Fruit fly (Drosophila melanogaster) whole organism, prepupa: Measurements from ENCODE around the gene CG1116.

Source experiments
- Blimp-1 ChIP-seq: fragments of 200-800 bp; sonication (Bioruptor generic); optimal IDR thresholded peaks from 3 replicates; lab custom pipeline; 2017; ENCODE audit warnings: missing biosample characterization, missing genetic modification characterization, mild to moderate bottlenecking, moderate library complexity, missing genetic modification reagents
- CG11294 ChIP-seq: fragments of 200-800 bp; sonication (Bioruptor generic); IDR thresholded peaks from 2 replicates; pipeline ENCODE4 v1.3.6; 2022; ENCODE audit warnings: missing biosample characterization, missing genetic modification characterization
- CG11902 ChIP-seq: fragments of 200-800 bp; sonication (Bioruptor generic); optimal IDR thresholded peaks from 3 replicates; lab custom pipeline; 2016; ENCODE audit warnings: missing biosample characterization, missing genetic modification characterization
- CG15336 ChIP-seq: fragments of 200-800 bp; sonication (Bioruptor generic); IDR thresholded peaks from 2 replicates; pipeline ENCODE4 v1.3.6; 2022; ENCODE audit warnings: missing biosample characterization, missing genetic modification characterization
- CG1621 ChIP-seq: fragments of 200-800 bp; sonication (Bioruptor generic); optimal IDR thresholded peaks from 3 replicates; lab custom pipeline; 2018; ENCODE audit warnings: missing biosample characterization, mild to moderate bottlenecking, missing genetic modification characterization
- CG32006 ChIP-seq: fragments of 200-800 bp; sonication (Bioruptor generic); optimal IDR thresholded peaks from 3 replicates; lab custom pipeline; 2017; ENCODE audit warnings: missing biosample characterization, mild to moderate bottlenecking, missing genetic modification characterization
- CG6163 ChIP-seq: fragments of 200-800 bp; sonication (Bioruptor generic); IDR thresholded peaks from 3 replicates; pipeline ENCODE4 v1.3.6; 2022; ENCODE audit warnings: missing biosample characterization, missing genetic modification characterization
- CG6276 ChIP-seq: fragments of 200-800 bp; sonication (Bioruptor generic); optimal IDR thresholded peaks from 2 replicates; lab custom pipeline; 2017; ENCODE audit warnings: missing biosample characterization, mild to moderate bottlenecking, missing genetic modification characterization
- CG6792 ChIP-seq: fragments of 200-800 bp; sonication (Bioruptor generic); optimal IDR thresholded peaks from 3 replicates; lab custom pipeline; 2016; ENCODE audit warnings: missing biosample characterization, missing genetic modification characterization
- CG6808 ChIP-seq: fragments of 200-800 bp; sonication (Bioruptor generic); optimal IDR thresholded peaks from 3 replicates; lab custom pipeline; 2017; ENCODE audit warnings: missing biosample characterization, missing genetic modification characterization, mild to moderate bottlenecking, moderate library complexity, missing genetic modification reagents
- CG6854 ChIP-seq: fragments of 200-800 bp; sonication (Bioruptor generic); optimal IDR thresholded peaks from 2 replicates; lab custom pipeline; 2017; ENCODE audit warnings: missing biosample characterization, mild to moderate bottlenecking, missing genetic modification characterization
- CG7368 ChIP-seq: fragments of 200-800 bp; sonication (Bioruptor generic); optimal IDR thresholded peaks from 3 replicates; lab custom pipeline; 2016; ENCODE audit warnings: missing biosample characterization, missing genetic modification characterization
- CG8319 ChIP-seq: fragments of 200-800 bp; sonication (Bioruptor generic); optimal IDR thresholded peaks from 3 replicates; lab custom pipeline; 2016; ENCODE audit warnings: missing biosample characterization, missing genetic modification characterization
- CG8632 ChIP-seq: fragments of 200-800 bp; sonication (Bioruptor generic); optimal IDR thresholded peaks from 3 replicates; lab custom pipeline; 2016; ENCODE audit warnings: missing biosample characterization, missing genetic modification characterization
- Eip93F ChIP-seq: fragments of 200-800 bp; sonication (Bioruptor generic); optimal IDR thresholded peaks from 2 replicates; lab custom pipeline; 2016; ENCODE audit warnings: missing biosample characterization, mild to moderate bottlenecking, missing genetic modification characterization
- Ets96B ChIP-seq: fragments of 200-800 bp; optimal IDR thresholded peaks from 2 replicates; lab custom pipeline; 2019; ENCODE audit warnings: missing biosample characterization, mild to moderate bottlenecking, missing genetic modification characterization, moderate library complexity
- Gug ChIP-seq: fragments of 200-800 bp; sonication (Bioruptor generic); IDR thresholded peaks from 2 replicates; pipeline ENCODE4 v1.3.6; 2022; ENCODE audit warnings: missing biosample characterization, missing genetic modification characterization
- Hr38 ChIP-seq: sonication (Bioruptor generic); optimal IDR thresholded peaks from 2 replicates; lab custom pipeline; 2016; ENCODE audit warnings: missing biosample characterization, missing genetic modification characterization
- Hr39 ChIP-seq: fragments of 200-800 bp; sonication (Bioruptor generic); optimal IDR thresholded peaks from 2 replicates; lab custom pipeline; 2016; ENCODE audit warnings: missing biosample characterization, missing genetic modification characterization
- Lpt ChIP-seq: fragments of 200-800 bp; sonication (Bioruptor generic); optimal IDR thresholded peaks from 3 replicates; lab custom pipeline; 2016; ENCODE audit warnings: missing biosample characterization, missing genetic modification characterization
- OdsH ChIP-seq: fragments of 200-800 bp; sonication (Bioruptor generic); optimal IDR thresholded peaks from 3 replicates; lab custom pipeline; 2016; ENCODE audit warnings: missing biosample characterization, missing genetic modification characterization
- Sox102F ChIP-seq: fragments of 200-800 bp; sonication (Bioruptor generic); optimal IDR thresholded peaks from 2 replicates; lab custom pipeline; 2016; ENCODE audit warnings: missing biosample characterization, mild to moderate bottlenecking, missing genetic modification characterization
- Sox14 ChIP-seq: fragments of 200-800 bp; sonication (Bioruptor generic); optimal IDR thresholded peaks from 3 replicates; lab custom pipeline; 2016; ENCODE audit warnings: missing biosample characterization, missing genetic modification characterization
- dac ChIP-seq: fragments of 200-800 bp; sonication (Bioruptor generic); optimal IDR thresholded peaks from 2 replicates; lab custom pipeline; 2017; ENCODE audit warnings: missing biosample characterization, mild to moderate bottlenecking, missing genetic modification characterization
- dsx ChIP-seq: fragments of 200-800 bp; optimal IDR thresholded peaks from 3 replicates; lab custom pipeline; 2019; ENCODE audit warnings: missing biosample characterization, mild to moderate bottlenecking, missing genetic modification characterization, moderate library complexity; ENCODE audit not compliant: poor library complexity, severe bottlenecking
- eg ChIP-seq: fragments of 200-800 bp; sonication (Bioruptor generic); IDR thresholded peaks from 3 replicates; pipeline ENCODE4 v1.3.6; 2022; ENCODE audit warnings: missing biosample characterization, missing genetic modification characterization
- fd59A ChIP-seq: fragments of 200-800 bp; sonication (Bioruptor generic); optimal IDR thresholded peaks from 2 replicates; lab custom pipeline; 2017; ENCODE audit warnings: missing biosample characterization, mild to moderate bottlenecking, missing genetic modification characterization, missing genetic modification reagents
- fd85E ChIP-seq: fragments of 200-800 bp; sonication (Bioruptor generic); optimal IDR thresholded peaks from 3 replicates; lab custom pipeline; 2016; ENCODE audit warnings: missing biosample characterization, missing genetic modification characterization
- fkh ChIP-seq: fragments of 200-800 bp; sonication (Bioruptor generic); optimal IDR thresholded peaks from 3 replicates; lab custom pipeline; 2017; ENCODE audit warnings: missing biosample characterization, mild to moderate bottlenecking, missing genetic modification characterization, moderate library complexity
- lz ChIP-seq: fragments of 200-800 bp; sonication (Bioruptor generic); optimal IDR thresholded peaks from 3 replicates; lab custom pipeline; 2016; ENCODE audit warnings: missing biosample characterization, missing genetic modification characterization
- net ChIP-seq: fragments of 200-800 bp; sonication (Bioruptor generic); optimal IDR thresholded peaks from 3 replicates; lab custom pipeline; 2016; ENCODE audit warnings: missing biosample characterization, missing genetic modification characterization
- pdm3 ChIP-seq: fragments of 200-800 bp; sonication (Bioruptor generic); optimal IDR thresholded peaks from 3 replicates; lab custom pipeline; 2016; ENCODE audit warnings: missing biosample characterization, missing genetic modification characterization
- salr ChIP-seq, 2 experiments: fragments of 200-800 bp; sonication (Bioruptor generic); optimal IDR thresholded peaks; 3 replicates each; lab custom pipeline; 2016 to 2018; ENCODE audit warnings: missing biosample characterization in 2 of 2, missing genetic modification characterization in 2 of 2, mild to moderate bottlenecking in 1 of 2
- ss ChIP-seq, 2 experiments: fragments of 200-800 bp; sonication (Bioruptor generic); optimal IDR thresholded peaks; 2 replicates in 1 of 2; 3 replicates in 1 of 2; lab custom pipeline; 2017 to 2018; ENCODE audit warnings: mild to moderate bottlenecking in 2 of 2, missing biosample characterization in 2 of 2, missing genetic modification characterization in 2 of 2, moderate library complexity in 1 of 2
- topi ChIP-seq: fragments of 200-800 bp; sonication (Bioruptor generic); optimal IDR thresholded peaks from 3 replicates; lab custom pipeline; 2016; ENCODE audit warnings: missing biosample characterization, missing genetic modification characterization
- vri ChIP-seq: fragments of 200-800 bp; sonication (Bioruptor generic); optimal IDR thresholded peaks from 3 replicates; lab custom pipeline; 2016; ENCODE audit warnings: missing biosample characterization, mild to moderate bottlenecking, missing genetic modification characterization

CG1116 gene

dm6 chr3R:5198302-5198701 lies 21.2 kb upstream of the CG1116 start (continued):
- TF ChIP-seq Lpt (GFP tag; lab: Kevin White, UChicago) = no peak
- TF ChIP-seq CG32006 (GFP tag; lab: Kevin White, UChicago) = peak; percentile 63
- no peak for TF ChIP-seq Eip93F
- no peak for TF ChIP-seq fd59A (GFP tag; lab: Kevin White, UChicago)
- peak; percentile 5 for TF ChIP-seq topi (GFP tag; lab: Kevin White, UChicago)
- TF ChIP-seq Hr39 (GFP tag; lab: Kevin White, UChicago) = peak; percentile 28
- TF ChIP-seq CG15336 = no peak; the same call in 1 of the 2 replicates
- peak; percentile 23 for TF ChIP-seq lz (GFP tag; lab: Kevin White, UChicago)
- TF ChIP-seq, all 60 proteins: peak for 33

- TF ChIP-seq net (GFP tag; lab: Kevin White, UChicago) (no peak), Lpt (GFP tag; lab: Kevin White, UChicago) (no peak), Sox14 (GFP tag; lab: Kevin White, UChicago) (no peak), CG6854 (GFP tag; lab: Kevin White, UChicago) (no peak), OdsH (no peak), ss (GFP tag; optimal IDR thresholded peaks at IDR 0.05; lab: Kevin White, UChicago) (no peak), CG8632 (GFP tag; lab: Kevin White, UChicago) (no peak), CG32006 (GFP tag; lab: Kevin White, UChicago) (no peak)
Observed at dm6 chr3R:5199581-5199980, 19.9 kb upstream of the CG1116 start.

dm6 chr3R:5203796-5204195 lies 15.7 kb upstream of the CG1116 start:
- TF ChIP-seq fkh (peak; percentile 33), Sox102F (no peak)

DNA sequence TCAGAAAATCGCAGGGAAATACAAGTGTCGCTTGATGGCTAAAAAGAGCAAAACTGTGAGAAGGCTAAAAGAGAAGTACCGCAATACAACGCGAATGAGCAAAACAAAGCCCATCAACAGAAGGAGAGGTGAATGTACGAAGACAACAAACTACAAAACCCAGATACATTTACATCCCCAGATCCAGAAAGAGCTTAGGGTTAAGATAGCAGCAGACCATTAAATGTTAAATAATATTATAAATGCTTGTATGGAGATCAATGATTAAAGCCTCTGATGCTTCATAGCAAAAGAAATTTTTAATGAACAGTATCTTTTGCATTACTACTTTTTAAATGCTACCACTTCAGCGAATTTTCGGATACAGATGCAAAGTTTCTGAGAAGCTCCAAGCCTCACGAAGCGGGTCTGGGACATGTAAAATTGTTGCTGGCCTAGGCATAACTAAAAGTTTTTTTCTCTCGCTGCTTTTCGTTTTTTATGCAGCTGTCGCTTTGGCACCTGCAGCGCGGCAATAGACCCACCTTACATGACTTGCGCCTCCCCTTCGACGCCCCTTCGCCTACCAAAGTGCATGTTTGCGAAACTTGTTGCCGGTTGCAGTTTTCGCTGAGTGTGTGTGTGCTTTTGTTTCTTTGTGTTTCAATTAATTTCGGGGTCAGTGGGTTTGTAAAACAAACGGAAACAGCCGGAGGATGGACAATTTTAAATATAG lies 14.0 kb upstream of the CG1116 start:
- TF ChIP-seq Lpt (GFP tag; lab: Kevin White, UChicago) (peak; percentile 37), CG6163 (GFP tag; lab: Robert Waterston, UW) (peak; percentile 50; the same call in 1 of the 3 replicates), net (GFP tag; lab: Kevin White, UChicago) (peak; percentile 11), CG15336 (peak; percentile 24; the same call in 1 of the 2 replicates), Hr39 (GFP tag; lab: Kevin White, UChicago) (no peak), CG6276 (peak; percentile 34), Gug (GFP tag; lab: Robert Waterston, UW) (no peak; the same call in 1 of the 2 replicates), eg (GFP tag; lab: Robert Waterston, UW) (peak; percentile 57; the same call in 2 of the 3 replicates), CG1621 (no peak), Sox102F (no peak), CG6808 (no peak), Ets96B (no peak)

DNA sequence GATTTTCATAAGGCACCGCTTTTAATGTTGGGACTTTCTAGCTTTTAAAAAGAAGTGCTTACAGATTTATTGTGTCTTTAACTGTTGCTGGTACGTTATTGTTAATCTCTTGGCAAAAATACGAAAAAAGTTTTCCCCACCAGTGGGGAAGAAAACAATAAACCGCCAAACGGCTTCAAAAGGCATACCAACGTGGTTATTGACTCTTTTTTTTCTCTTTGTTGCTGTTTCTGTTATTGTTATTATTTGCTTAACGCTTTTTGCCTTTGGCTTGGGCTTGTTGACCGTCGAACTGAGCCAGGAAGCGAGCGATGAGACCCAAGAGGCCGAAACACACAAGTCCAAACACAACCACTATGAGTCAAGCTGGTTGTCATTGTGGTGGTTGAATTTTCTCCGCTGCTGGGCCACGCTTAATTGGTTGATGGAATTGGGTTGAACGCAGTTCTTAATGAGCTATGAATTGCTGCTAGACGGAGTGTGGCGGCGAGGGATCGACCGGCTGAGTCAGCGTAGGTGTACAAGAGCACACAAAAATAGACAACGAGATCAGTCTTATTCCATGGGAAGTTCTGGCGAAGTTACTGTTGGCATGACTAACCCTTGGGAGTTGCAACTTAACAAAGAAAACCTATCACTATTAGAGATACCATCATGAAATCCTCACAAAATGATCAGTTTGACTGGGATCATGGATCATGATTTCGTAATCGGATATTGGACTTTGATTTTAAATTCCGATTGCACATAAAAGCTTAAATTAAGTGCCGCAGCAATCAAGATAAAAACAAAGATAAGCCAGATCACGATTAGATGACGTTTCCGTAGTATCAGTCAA lies 12.0 kb upstream of the CG1116 start:
- TF ChIP-seq CG11902 (no peak), vri (GFP tag; lab: Kevin White, UChicago) (peak; percentile 23), fkh (peak; percentile 63)

DNA sequence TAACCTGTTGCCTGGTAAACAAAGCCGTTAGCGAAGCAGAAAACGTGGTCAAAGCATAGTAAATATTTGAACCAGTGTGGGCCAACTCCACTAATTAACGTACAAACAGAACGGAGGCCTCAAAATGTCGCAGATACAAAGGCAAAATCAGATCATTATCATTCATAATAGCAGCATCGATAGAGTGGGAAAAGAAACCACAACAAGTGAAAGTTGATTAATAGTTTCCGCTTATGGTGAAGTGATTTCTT lies 11.4 kb upstream of the CG1116 start:
- TF ChIP-seq CG11294 (GFP tag; lab: Robert Waterston, UW) (no peak), fkh (peak; percentile 65)

dm6 chr3R:5209481-5209880 lies 10.0 kb upstream of the CG1116 start:
- TF ChIP-seq CG8632 (GFP tag; lab: Kevin White, UChicago) (peak; percentile 86), CG15336 (peak; percentile 94), dac (GFP tag; lab: Kevin White, UChicago) (peak; percentile 84), CG6854 (GFP tag; lab: Kevin White, UChicago) (peak; percentile 28), ss (GFP tag; optimal IDR thresholded peaks at IDR 0.05; lab: Kevin White, UChicago) (peak; percentile 78 to 84), CG8319 (GFP tag; lab: Kevin White, UChicago) (peak; percentile 83), Blimp-1 (GFP tag; lab: Kevin White, UChicago) (peak; percentile 36), Hr38 (GFP tag; lab: Kevin White, UChicago) (peak; percentile 37), pdm3 (GFP tag; lab: Kevin White, UChicago) (peak; percentile 94), topi (GFP tag; lab: Kevin White, UChicago) (peak; percentile 82), CG6792 (GFP tag; lab: Kevin White, UChicago) (peak; percentile 89), CG7368 (GFP tag; lab: Kevin White, UChicago) (peak; percentile 90), CG6276 (peak; percentile 89), fkh (no peak), dsx (GFP tag; lab: Kevin White, UChicago) (peak; percentile 76), Sox102F (peak; percentile 73), fd85E (GFP tag; lab: Kevin White, UChicago) (peak; percentile 76), salr (GFP tag; optimal IDR thresholded peaks at IDR 0.05; lab: Kevin White, UChicago) (peak; percentile 72 to 79)
